Worm (Caenorhabditis elegans) whole organism, L4/young adult: ENCODE data around the gene mip-2.

Experiments
- W03F9.2 ChIP-seq: fragments of 150-350 bp; optimal IDR thresholded peaks from 2 replicates; lab custom pipeline; 2014; ENCODE audit warnings: missing biosample characterization, missing genetic modification characterization
- dao-5 ChIP-seq: sonication (generic microtip); optimal IDR thresholded peaks from 2 replicates; lab custom pipeline; 2016; ENCODE audit warnings: missing genotype, missing genetic modification characterization, moderate library complexity, missing compliant biosample characterization
- him-1 ChIP-seq: sonication (generic microtip); optimal IDR thresholded peaks from 2 replicates; lab custom pipeline; 2016; ENCODE audit warnings: missing genotype, missing genetic modification reagents, missing genetic modification characterization, missing compliant biosample characterization

Gene mip-2

DNA sequence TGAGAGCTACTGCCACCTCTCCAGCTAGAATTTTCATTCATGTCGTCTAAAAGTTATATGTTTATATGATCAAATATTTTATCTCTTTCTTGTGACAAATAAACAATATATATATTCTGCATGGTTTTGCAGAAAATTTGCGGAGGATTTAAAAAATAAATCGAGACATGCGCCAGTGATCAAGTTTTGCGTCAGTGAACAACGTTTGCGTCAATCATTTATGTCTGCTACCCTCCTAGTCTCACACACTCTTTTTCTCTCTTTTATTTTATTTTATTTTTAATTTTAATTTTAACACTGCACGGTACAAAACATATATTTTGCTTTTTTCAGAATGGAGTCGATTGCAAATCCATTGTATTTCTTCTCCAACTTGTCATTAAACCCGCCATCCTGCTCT lies 6.8 kb upstream of the mip-2 start, which contains the start of the genes tag-65 and ccz-1:
Gene tag-65, minus strand, starts transcription at position 46 of the 400 bp plus-strand sequence.
Gene ccz-1, plus strand, starts transcription at position 334 of the 400 bp plus-strand sequence.
- TF ChIP-seq him-1 (tag; lab: Kevin White, UChicago) (peak; percentile 54), dao-5 (tag; lab: Kevin White, UChicago) (no peak), W03F9.2 (tag; lab: Kevin White, UChicago) (peak; percentile 85)

ce11 chrV:13669170-13669569 lies 2.6 kb downstream of the mip-2 start:
- no peak for TF ChIP-seq dao-5 (tag; lab: Kevin White, UChicago)
- no peak for TF ChIP-seq W03F9.2 (tag; lab: Kevin White, UChicago)
- no peak for TF ChIP-seq him-1 (tag; lab: Kevin White, UChicago)

DNA sequence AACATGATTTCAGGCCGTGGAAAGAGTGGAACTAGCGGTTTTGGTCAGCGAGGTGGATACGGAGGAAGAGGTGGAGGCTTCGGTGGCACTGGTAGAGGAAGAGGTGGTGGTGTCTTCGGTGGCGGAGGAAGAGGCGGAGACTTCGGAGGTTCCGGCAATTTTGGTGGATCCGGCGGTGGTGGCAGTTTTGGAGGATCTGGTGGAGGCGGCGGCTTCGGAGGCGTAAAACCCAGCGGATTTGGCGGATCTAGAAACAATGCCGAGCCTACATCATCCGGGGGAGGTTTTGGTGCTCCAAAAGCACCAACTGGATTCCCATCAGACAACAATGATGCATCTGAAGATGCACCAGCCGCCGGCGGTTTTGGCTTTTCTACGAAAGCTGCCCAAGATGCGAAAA lies 3.4 kb downstream of the mip-2 start:
- TF ChIP-seq W03F9.2 (tag; lab: Kevin White, UChicago) = no peak
- no peak for TF ChIP-seq him-1 (tag; lab: Kevin White, UChicago)
- TF ChIP-seq dao-5 (tag; lab: Kevin White, UChicago) = no peak

DNA sequence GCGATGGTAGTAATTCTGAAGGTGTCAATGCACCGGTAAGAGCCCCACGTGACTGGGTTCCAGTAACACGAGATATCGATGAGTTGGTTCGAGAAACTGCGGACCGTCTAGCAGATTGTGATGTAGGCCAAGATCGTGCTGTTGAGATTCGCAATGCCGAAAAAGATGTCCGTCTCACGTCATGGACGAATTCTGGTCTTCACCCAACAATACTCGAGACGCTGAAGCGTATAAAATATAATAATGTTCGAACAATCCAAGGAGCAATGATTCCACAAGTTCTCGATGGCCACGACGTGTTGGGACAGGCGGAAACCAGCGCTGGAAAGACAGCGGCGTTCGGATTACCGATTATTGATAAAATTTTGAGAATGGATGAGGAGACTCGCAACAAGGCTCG lies 5.3 kb downstream of the mip-2 start:
- no peak for TF ChIP-seq him-1 (tag; lab: Kevin White, UChicago)
- no peak for TF ChIP-seq dao-5 (tag; lab: Kevin White, UChicago)
- no peak for TF ChIP-seq W03F9.2 (tag; lab: Kevin White, UChicago)

- TF ChIP-seq him-1 (tag; lab: Kevin White, UChicago) = no peak
- TF ChIP-seq W03F9.2 (tag; lab: Kevin White, UChicago) = no peak
- TF ChIP-seq dao-5 (tag; lab: Kevin White, UChicago) = no peak
Observed at ce11 chrV:13665089-13665488, 6.7 kb downstream of the mip-2 start, which contains the start of gene rde-12. Gene rde-12, plus strand, starts transcription at chrV:13665389.

DNA sequence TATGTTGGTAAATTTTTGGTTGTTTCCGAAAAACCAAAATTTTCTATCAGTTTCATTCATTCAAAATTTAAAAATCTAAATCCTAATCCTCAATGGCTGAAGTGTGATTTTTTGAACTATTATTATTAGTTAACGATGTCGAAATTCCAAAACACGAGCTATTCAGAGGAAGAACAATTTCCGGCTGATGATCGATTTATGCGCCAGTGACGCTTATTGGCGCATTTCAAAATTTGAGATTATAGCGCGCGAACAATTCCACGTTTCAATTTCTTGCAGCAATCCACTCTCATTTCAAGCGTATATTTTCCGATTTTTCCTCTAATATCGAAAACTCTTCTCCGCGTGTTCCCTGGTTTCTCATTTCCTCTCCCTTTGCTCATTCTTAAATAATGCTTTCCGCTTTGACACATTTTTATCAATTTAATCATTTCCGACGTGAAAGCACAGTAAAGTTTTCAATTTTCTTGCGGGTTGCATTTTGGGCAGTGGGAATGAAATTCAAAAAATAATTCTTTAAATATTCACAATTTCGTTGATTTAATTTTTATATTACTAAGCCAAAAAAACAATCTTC lies 7.3 kb downstream of the mip-2 start:
- TF ChIP-seq him-1 (tag; lab: Kevin White, UChicago) = no peak
- no peak for TF ChIP-seq dao-5 (tag; lab: Kevin White, UChicago)
- no peak for TF ChIP-seq W03F9.2 (tag; lab: Kevin White, UChicago)

DNA sequence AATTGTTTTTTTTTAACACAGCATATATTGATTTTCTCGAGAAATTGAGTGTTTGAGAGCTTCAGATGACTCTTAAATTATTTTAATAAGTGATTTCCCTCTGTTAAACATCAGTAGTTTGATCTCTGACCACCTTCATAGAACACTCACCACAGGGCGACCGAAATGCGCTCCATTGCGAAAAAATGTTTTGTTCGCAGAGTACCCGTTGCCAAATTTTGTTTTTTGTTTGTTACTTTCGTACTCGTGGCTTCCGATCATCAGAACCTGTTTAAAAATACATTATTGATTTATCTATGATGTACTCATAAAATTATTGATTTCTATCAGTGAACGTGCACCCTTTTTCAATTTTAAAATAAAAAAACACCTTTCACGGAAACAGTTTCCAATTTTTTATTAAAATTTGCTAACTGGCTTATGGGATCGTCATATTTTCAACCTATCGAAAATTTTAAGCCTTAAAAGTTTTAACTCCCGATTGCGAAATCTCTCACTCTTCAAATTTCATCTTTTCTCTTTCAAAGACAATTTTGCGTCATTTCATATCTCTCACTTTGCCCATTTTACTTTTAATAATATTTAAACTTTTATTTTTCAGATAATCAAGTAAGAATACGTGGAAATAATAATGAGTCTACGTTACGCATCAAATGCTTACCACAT lies 11.0 kb downstream of the mip-2 start, which contains the start of gene letm-1:
Gene letm-1, plus strand, starts transcription at position 598 of the 666 bp plus-strand sequence.
- TF ChIP-seq him-1 (tag; lab: Kevin White, UChicago) = no peak
- no peak for TF ChIP-seq dao-5 (tag; lab: Kevin White, UChicago)
- no peak for TF ChIP-seq W03F9.2 (tag; lab: Kevin White, UChicago)

- TF ChIP-seq W03F9.2 (tag; lab: Kevin White, UChicago) = peak; percentile 68
- no peak for TF ChIP-seq dao-5 (tag; lab: Kevin White, UChicago)
- no peak for TF ChIP-seq him-1 (tag; lab: Kevin White, UChicago)
Observed at ce11 chrV:13660115-13660514, 11.6 kb downstream of the mip-2 start.

ce11 chrV:13659219-13659618 lies 12.5 kb downstream of the mip-2 start:
- TF ChIP-seq him-1 (tag; lab: Kevin White, UChicago) (no peak), W03F9.2 (tag; lab: Kevin White, UChicago) (no peak), dao-5 (tag; lab: Kevin White, UChicago) (no peak)

DNA sequence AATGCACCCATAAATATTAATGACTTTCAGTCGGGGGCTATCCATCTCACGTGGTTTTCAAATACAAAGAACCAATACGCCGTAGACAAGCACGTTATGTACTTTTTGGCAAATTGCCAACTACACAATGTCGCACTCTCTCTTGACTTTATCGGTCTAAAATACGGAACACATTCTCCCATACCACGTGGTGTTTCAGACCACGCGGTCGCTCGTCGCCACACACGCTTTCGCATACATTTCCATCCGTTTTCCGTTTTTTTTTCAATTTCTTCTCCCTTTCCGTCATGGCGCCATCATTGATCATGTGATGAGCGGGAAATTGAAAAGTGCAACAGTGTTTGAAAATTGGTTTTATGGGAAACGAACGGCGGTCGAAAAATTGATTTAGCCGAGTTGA lies 13.2 kb downstream of the mip-2 start:
- TF ChIP-seq him-1 (tag; lab: Kevin White, UChicago) = no peak
- no peak for TF ChIP-seq dao-5 (tag; lab: Kevin White, UChicago)
- peak; percentile 28 for TF ChIP-seq W03F9.2 (tag; lab: Kevin White, UChicago)

DNA sequence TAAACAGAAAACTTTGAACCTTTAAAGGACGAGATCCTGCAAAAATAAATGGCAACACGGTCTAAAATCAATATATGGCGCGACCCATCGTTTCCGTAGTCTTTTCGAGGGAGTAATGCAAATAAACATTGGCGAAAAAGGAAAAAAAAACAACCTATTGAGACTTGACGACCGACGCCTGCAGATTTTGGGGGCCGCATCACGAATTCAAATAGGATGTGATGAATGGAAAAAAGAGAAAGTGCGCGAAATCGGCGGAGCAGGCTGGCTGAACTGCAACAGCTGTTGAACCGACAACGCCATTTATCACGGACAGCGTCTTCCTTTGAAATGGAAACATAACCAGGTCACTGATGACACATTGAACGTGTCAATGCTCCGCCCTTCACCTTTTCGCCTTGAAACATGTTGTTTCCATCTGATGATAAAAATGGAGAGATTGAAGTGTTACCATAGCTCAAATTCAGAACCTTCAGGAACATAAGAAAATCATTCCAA lies 13.9 kb downstream of the mip-2 start:
- TF ChIP-seq W03F9.2 (tag; lab: Kevin White, UChicago) = no peak
- no peak for TF ChIP-seq dao-5 (tag; lab: Kevin White, UChicago)
- no peak for TF ChIP-seq him-1 (tag; lab: Kevin White, UChicago)

DNA sequence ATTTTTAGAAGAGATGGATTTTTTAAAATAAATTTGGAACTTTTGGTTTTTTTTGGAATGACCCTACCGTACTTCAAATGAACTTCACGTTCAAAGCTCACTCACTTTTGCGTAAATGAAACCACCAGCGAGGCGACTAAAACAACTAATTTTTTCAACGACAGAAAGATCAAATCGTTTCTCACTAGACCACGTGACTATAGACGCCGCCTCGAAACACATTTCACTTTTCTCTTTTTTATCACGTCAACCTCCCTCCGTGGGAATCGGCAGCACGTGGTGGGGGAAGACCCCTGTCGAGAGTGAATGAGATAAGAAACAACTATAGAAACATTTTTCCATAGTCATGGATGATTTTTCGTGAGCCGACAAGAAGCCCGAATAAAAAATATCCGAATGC lies 14.5 kb downstream of the mip-2 start:
- TF ChIP-seq him-1 (tag; lab: Kevin White, UChicago) (no peak), W03F9.2 (tag; lab: Kevin White, UChicago) (peak; percentile 29)
